Worm (Caenorhabditis elegans): ENCODE results near the gene stdh-3.

- TF ChIP-seq madf-6 (GFP tag; IDR thresholded peaks at IDR 0.05) = no peak
- TF ChIP-seq sdz-38 (tag; optimal IDR thresholded peaks at IDR 0.05) = no peak
- no peak for TF ChIP-seq ZK185.1 (tag; optimal IDR thresholded peaks at IDR 0.05; ENCODE audit: poor library complexity, severe bottlenecking)
- no peak for TF ChIP-seq rcor-1 (GFP tag; IDR thresholded peaks at IDR 0.05)
Observed at ce11 chrV:13878226-13878625, 26.2 kb upstream of the stdh-3 start.
